Comparison of ENCODE assay signal across 3 worm cellular contexts in genomic region chrII:4959719-4960118, ce11.
TF ChIP-seq lines count a peak whose summit lies in the region.

Gene ulp-2 (minus strand): TSS chrII:4959876.

TF ChIP-seq in whole organism, L1 larva, 84 proteins besides CTCF, POLR2A, EP300 and RAD21 (continued from another document and continues in another):
- no peak for TF ChIP-seq sup-37 (GFP tag; optimal IDR thresholded peaks at IDR 0.05; lab: Kevin White, UChicago)
- TF ChIP-seq nhr-12 (tag; optimal IDR thresholded peaks at IDR 0.05; lab: Kevin White, UChicago): no peak
- peak; percentile 12 to 46 for TF ChIP-seq lsy-2 (tag; optimal IDR thresholded peaks at IDR 0.05; lab: Kevin White, UChicago)
- TF ChIP-seq lir-3 (tag; optimal IDR thresholded peaks at IDR 0.05; lab: Kevin White, UChicago; ENCODE audit: poor library complexity): no peak
- peak; percentile 28 to 71 for TF ChIP-seq lin-35 (GFP tag; optimal IDR thresholded peaks at IDR 0.05; lab: Kevin White, UChicago)
- no peak for TF ChIP-seq unc-62 (GFP tag; optimal IDR thresholded peaks at IDR 0.05; lab: Kevin White, UChicago)
- TF ChIP-seq swsn-7 (tag; optimal IDR thresholded peaks at IDR 0.05; lab: Kevin White, UChicago): no peak
- TF ChIP-seq elt-3 (tag; optimal IDR thresholded peaks at IDR 0.05; lab: Kevin White, UChicago): no peak
- no peak for TF ChIP-seq egl-27 (tag; optimal IDR thresholded peaks at IDR 0.05; lab: Kevin White, UChicago)
- TF ChIP-seq unc-86 (tag; optimal IDR thresholded peaks at IDR 0.05; lab: Kevin White, UChicago): no peak
- no peak for TF ChIP-seq nhr-28 (tag; optimal IDR thresholded peaks at IDR 0.05; lab: Kevin White, UChicago)
- no peak for TF ChIP-seq ceh-63 (GFP tag; optimal IDR thresholded peaks at IDR 0.05; lab: Kevin White, UChicago)
- TF ChIP-seq F16B12.6 (tag; optimal IDR thresholded peaks at IDR 0.05; lab: Kevin White, UChicago): no peak
- no peak for TF ChIP-seq nhr-237 (tag; optimal IDR thresholded peaks at IDR 0.05; lab: Kevin White, UChicago)
- TF ChIP-seq dpl-1 (GFP tag; optimal IDR thresholded peaks at IDR 0.05; lab: Kevin White, UChicago): peak in 2 of 3 experiments; percentile 46 to 67
- no peak for TF ChIP-seq C34B4.2 (tag; optimal IDR thresholded peaks at IDR 0.05; lab: Kevin White, UChicago)
- TF ChIP-seq nhr-20 (tag; optimal IDR thresholded peaks at IDR 0.05; lab: Kevin White, UChicago): no peak
- no peak for TF ChIP-seq nhr-85 (tag; lab: Kevin White, UChicago)
- TF ChIP-seq nhr-11 (tag; optimal IDR thresholded peaks at IDR 0.05; lab: Kevin White, UChicago): no peak
- no peak for TF ChIP-seq unc-130 (tag; optimal IDR thresholded peaks at IDR 0.05; lab: Kevin White, UChicago)
- no peak for TF ChIP-seq ets-5 (GFP tag; IDR thresholded peaks at IDR 0.05; lab: Robert Waterston, UW)
- TF ChIP-seq xbp-1 (tag; optimal IDR thresholded peaks at IDR 0.05; lab: Kevin White, UChicago): no peak
- no peak for TF ChIP-seq Y116A8C.19 (tag; optimal IDR thresholded peaks at IDR 0.05; lab: Kevin White, UChicago; ENCODE audit: borderline replicate concordance)
- no peak for TF ChIP-seq dsc-1 (tag; optimal IDR thresholded peaks at IDR 0.05; lab: Kevin White, UChicago)
- TF ChIP-seq aha-1 (tag; optimal IDR thresholded peaks at IDR 0.05; lab: Kevin White, UChicago): no peak
- no peak for TF ChIP-seq unc-98 (GFP tag; IDR thresholded peaks at IDR 0.05; lab: Robert Waterston, UW)
- no peak for TF ChIP-seq lin-13 (GFP tag; optimal IDR thresholded peaks at IDR 0.05; lab: Kevin White, UChicago)
- TF ChIP-seq ceh-8 (GFP tag; optimal IDR thresholded peaks at IDR 0.05; lab: Kevin White, UChicago): no peak
- no peak for TF ChIP-seq sptf-1 (tag; optimal IDR thresholded peaks at IDR 0.05; lab: Kevin White, UChicago)
- peak; percentile 12 for TF ChIP-seq snu-23 (GFP tag; optimal IDR thresholded peaks at IDR 0.05; lab: Kevin White, UChicago)
- TF ChIP-seq lin-14 (GFP tag; optimal IDR thresholded peaks at IDR 0.05; lab: Kevin White, UChicago): peak; percentile 22
- TF ChIP-seq unc-30 (tag; optimal IDR thresholded peaks at IDR 0.05; lab: Kevin White, UChicago): no peak
- TF ChIP-seq pqm-1 (tag; optimal IDR thresholded peaks at IDR 0.05; lab: Kevin White, UChicago): no peak
- no peak for TF ChIP-seq nhr-47 (tag; optimal IDR thresholded peaks at IDR 0.05; lab: Kevin White, UChicago)
- no peak for TF ChIP-seq ceh-90 (tag; optimal IDR thresholded peaks at IDR 0.05; lab: Kevin White, UChicago)
- no peak for TF ChIP-seq C16A3.4 (tag; optimal IDR thresholded peaks at IDR 0.05; lab: Kevin White, UChicago)
- TF ChIP-seq elt-2 (tag; optimal IDR thresholded peaks at IDR 0.05; lab: Kevin White, UChicago): no peak
- TF ChIP-seq hlh-4 (tag; optimal IDR thresholded peaks at IDR 0.05; lab: Kevin White, UChicago): no peak
- TF ChIP-seq efl-3 (GFP tag; optimal IDR thresholded peaks at IDR 0.05; lab: Kevin White, UChicago): no peak
- no peak for TF ChIP-seq egl-13 (tag; optimal IDR thresholded peaks at IDR 0.05; lab: Kevin White, UChicago)
- peak; percentile 37 for TF ChIP-seq lin-15B (tag; optimal IDR thresholded peaks at IDR 0.05; lab: Kevin White, UChicago)
- no peak for TF ChIP-seq alr-1 (tag; optimal IDR thresholded peaks at IDR 0.05; lab: Kevin White, UChicago; ENCODE audit: borderline replicate concordance)
- TF ChIP-seq mep-1 (tag; optimal IDR thresholded peaks at IDR 0.05; lab: Kevin White, UChicago): peak; percentile 40
- TF ChIP-seq blmp-1 (tag; optimal IDR thresholded peaks at IDR 0.05; lab: Kevin White, UChicago): peak; percentile 7
- no peak for TF ChIP-seq mef-2 (tag; optimal IDR thresholded peaks at IDR 0.05; lab: Kevin White, UChicago)
- TF ChIP-seq skn-1 (tag; optimal IDR thresholded peaks at IDR 0.05; lab: Kevin White, UChicago): no peak

TF ChIP-seq in whole organism, L2 larva, 48 proteins besides CTCF, POLR2A, EP300 and RAD21 (continued from another document):
- no peak for TF ChIP-seq ceh-82 (tag; optimal IDR thresholded peaks at IDR 0.05; lab: Kevin White, UChicago)
- TF ChIP-seq nhr-129 (tag; optimal IDR thresholded peaks at IDR 0.05; lab: Kevin White, UChicago): peak; percentile 58

TF ChIP-seq in whole organism, L3 larva, 47 proteins besides CTCF, POLR2A, EP300 and RAD21 (continued from another document):
- TF ChIP-seq mml-1 (tag; optimal IDR thresholded peaks at IDR 0.05; lab: Kevin White, UChicago): no peak
